Fruit fly (Drosophila melanogaster): Measurements from ENCODE around the gene CG3842.

CG3842 gene

dm6 chrX:6366357-6366691 lies 28.8 kb downstream of the CG3842 start (continued):
- TF ChIP-seq cas (GFP tag; IDR thresholded peaks at IDR 0.05), result peak; percentile 85
- TF ChIP-seq insv (GFP tag; optimal IDR thresholded peaks at IDR 0.05), result no peak
- peak; percentile 79 for TF ChIP-seq pnt (GFP tag; optimal IDR thresholded peaks at IDR 0.05)
- TF ChIP-seq Taf1 (GFP tag; IDR thresholded peaks at IDR 0.05), result peak; percentile 87
- TF ChIP-seq gro (GFP tag; optimal IDR thresholded peaks at IDR 0.05), result peak; percentile 92
- TF ChIP-seq fru (optimal IDR thresholded peaks at IDR 0.05), result no peak
- TF ChIP-seq en (GFP tag; optimal IDR thresholded peaks at IDR 0.05), result peak; percentile 80
- TF ChIP-seq zen (tag; optimal IDR thresholded peaks at IDR 0.05), result peak; percentile 71
- TF ChIP-seq abd-A (tag; optimal IDR thresholded peaks at IDR 0.05), result no peak
- peak; percentile 76 for TF ChIP-seq CG6683 (GFP tag; optimal IDR thresholded peaks at IDR 0.05)
- TF ChIP-seq sima (GFP tag; optimal IDR thresholded peaks at IDR 0.05), result no peak
- TF ChIP-seq gce (GFP tag; IDR thresholded peaks at IDR 0.05), result peak; percentile 74; the same call in 1 of the 3 replicates
- no peak for TF ChIP-seq CG15073 (GFP tag; optimal IDR thresholded peaks at IDR 0.05)
- TF ChIP-seq CG8765 (GFP tag; IDR thresholded peaks at IDR 0.05), result peak; percentile 62; the same call in 1 of the 2 replicates
- TF ChIP-seq ken (GFP tag; IDR thresholded peaks at IDR 0.05), result peak; percentile 88
- peak; percentile 41 for TF ChIP-seq CG9437 (GFP tag; optimal IDR thresholded peaks at IDR 0.05)
- TF ChIP-seq pum (GFP tag; optimal IDR thresholded peaks at IDR 0.05), result peak; percentile 82
- no peak for TF ChIP-seq HLH4C (GFP tag; IDR thresholded peaks at IDR 0.05; ENCODE audit: partially characterized antibody)
- TF ChIP-seq H15 (GFP tag; IDR thresholded peaks at IDR 0.05), result peak; percentile 81
- TF ChIP-seq CG2116 (GFP tag; optimal IDR thresholded peaks at IDR 0.05), result peak; percentile 8
- TF ChIP-seq Pdp1 (GFP tag; optimal IDR thresholded peaks at IDR 0.05), result peak; percentile 68 to 87
- TF ChIP-seq ara (GFP tag; IDR thresholded peaks at IDR 0.05), result peak; percentile 73
- TF ChIP-seq fd64A (GFP tag; optimal IDR thresholded peaks at IDR 0.05), result peak; percentile 33
- TF ChIP-seq CG13424 (tag; optimal IDR thresholded peaks at IDR 0.05), result peak; percentile 86
- peak; percentile 85 for TF ChIP-seq Side (GFP tag; optimal IDR thresholded peaks at IDR 0.05)
- TF ChIP-seq Deaf1 (tag; optimal IDR thresholded peaks at IDR 0.05), result peak; percentile 53
- TF ChIP-seq sens (GFP tag), result peak; percentile 94
- TF ChIP-seq Six4 (GFP tag; optimal IDR thresholded peaks at IDR 0.05), result peak; percentile 62
- TF ChIP-seq Rx (GFP tag; IDR thresholded peaks at IDR 0.05), result peak; percentile 85
- peak; percentile 93 for TF ChIP-seq Gug (GFP tag; IDR thresholded peaks at IDR 0.05)
- peak; percentile 86 for TF ChIP-seq HLH54F (GFP tag; optimal IDR thresholded peaks at IDR 0.05)
- TF ChIP-seq rib (GFP tag; IDR thresholded peaks at IDR 0.05), result peak; percentile 94
- peak; percentile 95 for TF ChIP-seq CG13624 (GFP tag; optimal IDR thresholded peaks at IDR 0.05)
- TF ChIP-seq Fer2 (tag; optimal IDR thresholded peaks at IDR 0.05), result peak; percentile 86
- TF ChIP-seq bcd (GFP tag; optimal IDR thresholded peaks at IDR 0.05), result peak; percentile 85
- TF ChIP-seq NC2α (GFP tag; optimal IDR thresholded peaks at IDR 0.05), result peak; percentile 16
- TF ChIP-seq repo (GFP tag; optimal IDR thresholded peaks at IDR 0.05), result peak; percentile 57
- peak; percentile 36 for TF ChIP-seq CG17802 (tag; optimal IDR thresholded peaks at IDR 0.05)
- TF ChIP-seq CG16779 (GFP tag; IDR thresholded peaks at IDR 0.05), result peak; percentile 83
- TF ChIP-seq her (GFP tag; optimal IDR thresholded peaks at IDR 0.05), result peak; percentile 88
- TF ChIP-seq CG1792 (GFP tag; optimal IDR thresholded peaks at IDR 0.05), result peak; percentile 81
- TF ChIP-seq CG10654 (GFP tag; optimal IDR thresholded peaks at IDR 0.05), result peak; percentile 76
- peak; percentile 54 for TF ChIP-seq CG8281 (tag; optimal IDR thresholded peaks at IDR 0.05)
- TF ChIP-seq gcm (GFP tag; optimal IDR thresholded peaks at IDR 0.05), result peak; percentile 53
- TF ChIP-seq inv (GFP tag; IDR thresholded peaks at IDR 0.05; ENCODE audit: partially characterized antibody), result no peak
- no peak for TF ChIP-seq Doc3 (GFP tag; IDR thresholded peaks at IDR 0.05; ENCODE audit: partially characterized antibody)
- peak; percentile 83 for TF ChIP-seq NK7.1 (GFP tag; optimal IDR thresholded peaks at IDR 0.05)
- peak; percentile 92 for TF ChIP-seq mam (GFP tag; optimal IDR thresholded peaks at IDR 0.05)
- TF ChIP-seq CG17186 (GFP tag; optimal IDR thresholded peaks at IDR 0.05), result no peak
- peak; percentile 65 for TF ChIP-seq CG4854 (GFP tag; optimal IDR thresholded peaks at IDR 0.05)
- peak; percentile 92 for TF ChIP-seq CG15269 (tag; optimal IDR thresholded peaks at IDR 0.05)
- no peak for TF ChIP-seq CG16813 (GFP tag; IDR thresholded peaks at IDR 0.05; ENCODE audit: partially characterized antibody)

All from whole organism, embryonic.